Fruit fly (Drosophila melanogaster) whole organism, adult: Measurements from ENCODE around the gene CG32625.

Experiments
- CG11617 ChIP-seq: fragments of 200-800 bp; sonication (Bioruptor generic); optimal IDR thresholded peaks from 2 replicates; lab custom pipeline; 2017; ENCODE audit warnings: mild to moderate bottlenecking, missing biosample characterization, missing genetic modification reagents, missing genetic modification characterization
- CG12768 ChIP-seq: fragments of 200-800 bp; sonication (Bioruptor generic); optimal IDR thresholded peaks from 2 replicates; lab custom pipeline; 2017; ENCODE audit warnings: missing biosample characterization, missing genetic modification characterization, mild to moderate bottlenecking, moderate library complexity, missing genetic modification reagents
- CG14711 ChIP-seq: fragments of 200-800 bp; sonication (Bioruptor generic); optimal IDR thresholded peaks from 2 replicates; lab custom pipeline; 2018; ENCODE audit warnings: missing biosample characterization, mild to moderate bottlenecking, missing genetic modification characterization, moderate library complexity
- CG1620 ChIP-seq: fragments of 200-800 bp; sonication (Bioruptor generic); optimal IDR thresholded peaks from 2 replicates; lab custom pipeline; 2016; ENCODE audit warnings: missing biosample characterization, missing genetic modification characterization
- CG33017 ChIP-seq: fragments of 200-800 bp; sonication (Bioruptor generic); optimal IDR thresholded peaks from 2 replicates; lab custom pipeline; 2018; ENCODE audit warnings: missing biosample characterization, mild to moderate bottlenecking, missing genetic modification characterization, moderate library complexity
- CG5204 ChIP-seq: fragments of 200-800 bp; sonication (Bioruptor generic); optimal IDR thresholded peaks from 2 replicates; lab custom pipeline; 2016; ENCODE audit warnings: missing biosample characterization, missing genetic modification characterization
- CG7045 ChIP-seq: fragments of 200-800 bp; sonication (Bioruptor generic); optimal IDR thresholded peaks from 2 replicates; lab custom pipeline; 2017; ENCODE audit warnings: missing biosample characterization, mild to moderate bottlenecking, missing genetic modification characterization
- CG7101 ChIP-seq: fragments of 200-800 bp; sonication (Bioruptor generic); optimal IDR thresholded peaks from 2 replicates; lab custom pipeline; 2018; ENCODE audit warnings: missing biosample characterization, mild to moderate bottlenecking, missing genetic modification characterization, moderate library complexity
- Clk ChIP-seq: fragments of 200-800 bp; sonication (Bioruptor generic); optimal IDR thresholded peaks from 2 replicates; lab custom pipeline; 2017; ENCODE audit warnings: missing biosample characterization, missing genetic modification characterization
- Crg-1 ChIP-seq: fragments of 200-800 bp; sonication (Bioruptor generic); optimal IDR thresholded peaks from 2 replicates; lab custom pipeline; 2016; ENCODE audit warnings: missing biosample characterization, missing genetic modification characterization
- Hr96 ChIP-seq: fragments of 200-800 bp; sonication (Bioruptor generic); optimal IDR thresholded peaks from 2 replicates; lab custom pipeline; 2016; ENCODE audit warnings: missing biosample characterization, missing genetic modification characterization
- Mnt ChIP-seq: fragments of 200-800 bp; sonication (Bioruptor generic); optimal IDR thresholded peaks from 2 replicates; lab custom pipeline; 2016; ENCODE audit warnings: missing biosample characterization, mild to moderate bottlenecking, missing genetic modification characterization
- bab1 ChIP-seq: fragments of 200-800 bp; sonication (Bioruptor generic); optimal IDR thresholded peaks from 3 replicates; lab custom pipeline; 2019; ENCODE audit warnings: missing biosample characterization, mild to moderate bottlenecking, missing genetic modification characterization, moderate library complexity
- cic ChIP-seq: fragments of 200-800 bp; sonication (Bioruptor generic); optimal IDR thresholded peaks from 2 replicates; lab custom pipeline; 2017; ENCODE audit warnings: missing biosample characterization, mild to moderate bottlenecking, missing genetic modification characterization, moderate library complexity
- cnc ChIP-seq, 2 experiments: fragments of >200 bp; optimal IDR thresholded peaks; 2 replicates each; lab custom pipeline; 2017
- kay ChIP-seq: fragments of 200-800 bp; sonication (Bioruptor generic); peaks from one replicate; lab custom pipeline; 2016; ENCODE audit warnings: missing biosample characterization, missing genetic modification characterization, borderline replicate concordance
- ovo ChIP-seq: fragments of 200-800 bp; sonication (Bioruptor generic); optimal IDR thresholded peaks from 2 replicates; lab custom pipeline; 2016; ENCODE audit warnings: missing biosample characterization, missing genetic modification characterization
- pad ChIP-seq: fragments of 200-800 bp; sonication (Bioruptor generic); optimal IDR thresholded peaks from 3 replicates; lab custom pipeline; 2017; ENCODE audit warnings: missing biosample characterization, missing genetic modification characterization, mild to moderate bottlenecking, moderate library complexity, missing genetic modification reagents
- tj ChIP-seq: fragments of 200-800 bp; sonication (Bioruptor generic); optimal IDR thresholded peaks from 3 replicates; lab custom pipeline; 2017; ENCODE audit warnings: missing biosample characterization, mild to moderate bottlenecking, missing genetic modification characterization, moderate library complexity
- toe ChIP-seq: fragments of 200-800 bp; sonication (Bioruptor generic); optimal IDR thresholded peaks from 2 replicates; lab custom pipeline; 2016; ENCODE audit warnings: missing biosample characterization, missing genetic modification characterization

Gene CG32625

dm6 chrX:13756776-13757312 lies at the start of gene CG32625, which contains the start of gene Rtc1:
CG32625 (minus strand) TSS chrX:13756826.
Rtc1 (plus strand) TSS chrX:13757179.
- TF ChIP-seq Mnt: peak; percentile 99
- TF ChIP-seq CG7045: no peak
- no peak for TF ChIP-seq kay (GFP tag; lab: Kevin White, UChicago)
- peak; percentile 9 for TF ChIP-seq CG1620 (GFP tag; lab: Kevin White, UChicago)
- peak; percentile 25 for TF ChIP-seq ovo (GFP tag; lab: Kevin White, UChicago)
- TF ChIP-seq pad (GFP tag; lab: Kevin White, UChicago): peak; percentile 67
- TF ChIP-seq CG33017 (tag; lab: Kevin White, UChicago): no peak
- TF ChIP-seq tj: peak; percentile 36
- TF ChIP-seq Crg-1 (GFP tag; lab: Kevin White, UChicago): no peak
- TF ChIP-seq bab1 (GFP tag; lab: Kevin White, UChicago): peak; percentile 49
- TF ChIP-seq Clk: no peak
- no peak for TF ChIP-seq Hr96 (GFP tag; lab: Kevin White, UChicago)
- no peak for TF ChIP-seq cnc (optimal IDR thresholded peaks at IDR 0.05; lab: Kevin White, UChicago)
- TF ChIP-seq CG7101 (tag; lab: Kevin White, UChicago): peak; percentile 73
- no peak for TF ChIP-seq CG12768 (GFP tag; lab: Kevin White, UChicago)
- TF ChIP-seq CG11617 (GFP tag; lab: Kevin White, UChicago): peak; percentile 58
- TF ChIP-seq CG14711: peak; percentile 95

DNA sequence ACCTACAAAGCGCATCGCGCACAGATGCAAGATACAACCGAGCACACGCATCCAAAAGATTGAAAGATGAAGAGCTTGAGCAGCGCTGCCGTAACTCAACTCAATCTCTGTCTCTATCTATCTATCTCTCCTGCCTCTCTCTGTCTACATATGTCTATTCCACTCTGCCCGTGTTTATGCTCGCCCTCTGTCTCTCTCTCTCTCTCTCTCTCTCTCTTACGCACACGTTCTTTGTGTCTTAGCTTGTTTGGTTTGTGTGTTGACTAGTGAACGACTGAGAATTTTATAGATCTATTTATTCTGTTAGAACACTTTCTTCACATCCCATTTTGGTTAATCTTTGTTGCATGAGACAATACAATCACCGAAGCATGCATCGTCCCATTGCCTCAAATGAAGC lies 48.9 kb upstream of the CG32625 start:
- TF ChIP-seq CG1620 (GFP tag; lab: Kevin White, UChicago) (no peak), toe (GFP tag; lab: Kevin White, UChicago) (no peak), CG14711 (no peak), bab1 (GFP tag; lab: Kevin White, UChicago) (no peak), CG11617 (GFP tag; lab: Kevin White, UChicago) (no peak), Mnt (no peak), cnc (optimal IDR thresholded peaks at IDR 0.05; lab: Kevin White, UChicago) (no peak), ovo (GFP tag; lab: Kevin White, UChicago) (no peak), CG5204 (no peak), CG33017 (tag; lab: Kevin White, UChicago) (no peak), Hr96 (GFP tag; lab: Kevin White, UChicago) (no peak), CG7101 (tag; lab: Kevin White, UChicago) (no peak)

- no peak for TF ChIP-seq Crg-1 (GFP tag; lab: Kevin White, UChicago)
- no peak for TF ChIP-seq toe (GFP tag; lab: Kevin White, UChicago)
- TF ChIP-seq CG7101 (tag; lab: Kevin White, UChicago): no peak
- TF ChIP-seq CG14711: no peak
- no peak for TF ChIP-seq Hr96 (GFP tag; lab: Kevin White, UChicago)
- TF ChIP-seq bab1 (GFP tag; lab: Kevin White, UChicago): no peak
- TF ChIP-seq CG11617 (GFP tag; lab: Kevin White, UChicago): no peak
Measured at dm6 chrX:13804398-13804797, 47.8 kb upstream of the CG32625 start.

- TF ChIP-seq toe (GFP tag; lab: Kevin White, UChicago): no peak
- no peak for TF ChIP-seq ovo (GFP tag; lab: Kevin White, UChicago)
- no peak for TF ChIP-seq Crg-1 (GFP tag; lab: Kevin White, UChicago)
- peak; percentile 22 for TF ChIP-seq tj
Measured at dm6 chrX:13800680-13801079, 44.1 kb upstream of the CG32625 start.

- TF ChIP-seq tj: no peak
- TF ChIP-seq Crg-1 (GFP tag; lab: Kevin White, UChicago): no peak
- no peak for TF ChIP-seq CG14711
- TF ChIP-seq CG7101 (tag; lab: Kevin White, UChicago): no peak
- TF ChIP-seq CG1620 (GFP tag; lab: Kevin White, UChicago): no peak
- TF ChIP-seq CG33017 (tag; lab: Kevin White, UChicago): no peak
- no peak for TF ChIP-seq toe (GFP tag; lab: Kevin White, UChicago)
- no peak for TF ChIP-seq Mnt
- no peak for TF ChIP-seq pad (GFP tag; lab: Kevin White, UChicago)
- no peak for TF ChIP-seq Hr96 (GFP tag; lab: Kevin White, UChicago)
- TF ChIP-seq CG12768 (GFP tag; lab: Kevin White, UChicago): no peak
- TF ChIP-seq kay (GFP tag; lab: Kevin White, UChicago): no peak
- TF ChIP-seq cnc (optimal IDR thresholded peaks at IDR 0.05; lab: Kevin White, UChicago): no peak
Measured at dm6 chrX:13797538-13797937, 40.9 kb upstream of the CG32625 start, which contains the start of gene CG10996. CG10996 (minus strand) TSS chrX:13797638.

DNA sequence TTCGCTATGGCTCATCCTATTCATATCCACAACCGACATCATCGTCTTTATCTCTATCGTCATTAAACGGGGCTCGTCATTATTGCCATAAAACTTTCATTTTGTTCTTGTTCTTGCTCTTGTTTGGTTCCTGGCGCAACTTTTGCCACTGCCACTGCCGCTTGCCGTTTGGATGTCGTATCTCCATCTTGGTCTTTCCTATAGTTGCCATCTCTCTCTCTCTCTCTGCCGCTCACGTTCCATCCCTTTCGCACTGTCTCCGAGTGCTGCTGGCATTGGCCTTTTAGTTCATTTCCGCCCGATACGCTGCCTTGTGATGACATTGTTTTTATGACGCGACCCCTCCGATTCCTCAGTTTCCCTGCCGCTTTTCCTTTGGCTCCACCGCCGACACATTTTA lies 35.8 kb upstream of the CG32625 start:
- no peak for TF ChIP-seq tj
- no peak for TF ChIP-seq CG11617 (GFP tag; lab: Kevin White, UChicago)
- no peak for TF ChIP-seq cic (GFP tag; lab: Kevin White, UChicago)
- no peak for TF ChIP-seq CG7045
- no peak for TF ChIP-seq CG5204
- TF ChIP-seq Clk: no peak
- TF ChIP-seq CG14711: no peak
- TF ChIP-seq CG1620 (GFP tag; lab: Kevin White, UChicago): no peak
- no peak for TF ChIP-seq ovo (GFP tag; lab: Kevin White, UChicago)
- no peak for TF ChIP-seq kay (GFP tag; lab: Kevin White, UChicago)
- no peak for TF ChIP-seq toe (GFP tag; lab: Kevin White, UChicago)
- TF ChIP-seq CG7101 (tag; lab: Kevin White, UChicago): no peak
- TF ChIP-seq CG12768 (GFP tag; lab: Kevin White, UChicago): no peak
- no peak for TF ChIP-seq cnc (optimal IDR thresholded peaks at IDR 0.05; lab: Kevin White, UChicago)
- TF ChIP-seq Crg-1 (GFP tag; lab: Kevin White, UChicago): no peak
- TF ChIP-seq pad (GFP tag; lab: Kevin White, UChicago): no peak
- no peak for TF ChIP-seq CG33017 (tag; lab: Kevin White, UChicago)
- TF ChIP-seq Hr96 (GFP tag; lab: Kevin White, UChicago): no peak
- no peak for TF ChIP-seq bab1 (GFP tag; lab: Kevin White, UChicago)
- TF ChIP-seq Mnt: no peak
